Fruit fly (Drosophila melanogaster) whole organism, embryonic: ENCODE measurements around the gene CG6465.

Experiments used
- Blimp-1 ChIP-seq: fragments of 200-800 bp; sonication (Bioruptor generic); optimal IDR thresholded peaks from 3 replicates; lab custom pipeline; 2018; ENCODE audit warnings: missing biosample characterization, missing genetic modification characterization, mild to moderate bottlenecking, moderate library complexity, missing genetic modification reagents
- CG10565 ChIP-seq: fragments of 200-800 bp; sonication (Bioruptor generic); optimal IDR thresholded peaks from 3 replicates; lab custom pipeline; 2016; ENCODE audit warnings: missing biosample characterization, mild to moderate bottlenecking, missing genetic modification characterization
- CG11696 ChIP-seq: fragments of 200-800 bp; sonication (Bioruptor generic); IDR thresholded peaks from 2 replicates; pipeline ENCODE4 v1.3.6; 2022; ENCODE audit warnings: missing biosample characterization, missing genetic modification characterization
- CG14050 ChIP-seq: fragments of 200-800 bp; sonication (Bioruptor generic); IDR thresholded peaks from 3 replicates; pipeline ENCODE4 v1.3.6; 2022; ENCODE audit warnings: missing biosample characterization, missing genetic modification characterization
- CG1529 ChIP-seq: fragments of 200-800 bp; sonication (Bioruptor generic); optimal IDR thresholded peaks from 3 replicates; lab custom pipeline; 2018; ENCODE audit warnings: missing biosample characterization, missing genetic modification characterization
- CG15514 ChIP-seq: fragments of 200-800 bp; sonication (Bioruptor generic); optimal IDR thresholded peaks from 3 replicates; lab custom pipeline; 2017; ENCODE audit warnings: missing biosample characterization, missing genetic modification characterization, mild to moderate bottlenecking, moderate library complexity, missing genetic modification reagents
- CG17829 ChIP-seq: fragments of 200-800 bp; optimal IDR thresholded peaks from 2 replicates; lab custom pipeline; 2019; ENCODE audit warnings: missing biosample characterization, mild to moderate bottlenecking, missing genetic modification characterization, moderate library complexity
- CG1792 ChIP-seq: fragments of 200-800 bp; sonication (Bioruptor generic); optimal IDR thresholded peaks from 2 replicates; lab custom pipeline; 2016; ENCODE audit warnings: missing biosample characterization, missing genetic modification characterization
- CG2678 ChIP-seq: fragments of 200-800 bp; sonication (Bioruptor generic); optimal IDR thresholded peaks from 3 replicates; lab custom pipeline; 2019; ENCODE audit warnings: missing biosample characterization, mild to moderate bottlenecking, missing genetic modification characterization, moderate library complexity
- CG31441 ChIP-seq: fragments of 200-800 bp; sonication (Bioruptor generic); IDR thresholded peaks from 2 replicates; pipeline ENCODE4 v1.3.6; 2022; ENCODE audit warnings: missing biosample characterization, missing genetic modification characterization
- CG34422 ChIP-seq: fragments of 200-800 bp; sonication (Bioruptor generic); IDR thresholded peaks from 3 replicates; pipeline ENCODE4 v1.3.6; 2022; ENCODE audit warnings: missing biosample characterization, missing genetic modification characterization
- CG43689 ChIP-seq: fragments of 200-800 bp; sonication (Bioruptor generic); IDR thresholded peaks from 2 replicates; pipeline ENCODE4 v1.3.6; 2022; ENCODE audit warnings: missing biosample characterization, missing genetic modification characterization
- CG4820 ChIP-seq: fragments of 200-800 bp; sonication (Bioruptor generic); optimal IDR thresholded peaks from 3 replicates; lab custom pipeline; 2016; ENCODE audit warnings: missing biosample characterization, missing genetic modification characterization
- CG6683 ChIP-seq: fragments of 200-800 bp; sonication (Bioruptor generic); optimal IDR thresholded peaks from 2 replicates; lab custom pipeline; 2017; ENCODE audit warnings: missing biosample characterization, mild to moderate bottlenecking, missing genetic modification characterization, missing genetic modification reagents
- CG7963 ChIP-seq: fragments of 200-800 bp; sonication (Bioruptor generic); IDR thresholded peaks from 3 replicates; pipeline ENCODE4 v1.3.6; 2022; ENCODE audit warnings: missing biosample characterization, missing genetic modification characterization; ENCODE audit not compliant: partially characterized antibody
- CG8281 ChIP-seq: fragments of 200-800 bp; sonication (Bioruptor generic); optimal IDR thresholded peaks from 2 replicates; lab custom pipeline; 2018; ENCODE audit warnings: missing biosample characterization, mild to moderate bottlenecking, missing genetic modification characterization, moderate library complexity
- CrebB ChIP-seq: fragments of 200-800 bp; sonication (Bioruptor generic); optimal IDR thresholded peaks from 3 replicates; lab custom pipeline; 2018; ENCODE audit warnings: missing biosample characterization, mild to moderate bottlenecking, missing genetic modification characterization
- Dad ChIP-seq: fragments of 200-800 bp; sonication (Bioruptor generic); optimal IDR thresholded peaks from 3 replicates; lab custom pipeline; 2016; ENCODE audit warnings: missing biosample characterization, missing genetic modification characterization
- Dll ChIP-seq: fragments of 200-800 bp; sonication (Bioruptor generic); IDR thresholded peaks from 4 replicates; pipeline ENCODE4 v1.3.6; 2022; ENCODE audit warnings: missing biosample characterization, missing genetic modification characterization; ENCODE audit not compliant: partially characterized antibody
- Dref ChIP-seq: fragments of 200-800 bp; sonication (Bioruptor generic); IDR thresholded peaks from 2 replicates; pipeline ENCODE4 v1.3.6; 2022; ENCODE audit warnings: missing biosample characterization, missing genetic modification characterization
- Eip74EF ChIP-seq, 2 experiments: fragments of 200-800 bp in 1 of 2; fragments of >200 bp in 1 of 2; sonication (Bioruptor generic) in 1 of 2; optimal IDR thresholded peaks; 2 replicates each; lab custom pipeline; 2017 to 2019; ENCODE audit warnings: missing biosample characterization in 2 of 2, missing genetic modification characterization in 2 of 2, mild to moderate bottlenecking in 1 of 2, moderate library complexity in 1 of 2
- Fer3 ChIP-seq: fragments of 200-800 bp; sonication (Bioruptor generic); optimal IDR thresholded peaks from 2 replicates; lab custom pipeline; 2018; ENCODE audit warnings: missing biosample characterization, mild to moderate bottlenecking, missing genetic modification characterization, moderate library complexity
- Gsc ChIP-seq: fragments of 200-800 bp; sonication (Bioruptor generic); IDR thresholded peaks from 2 replicates; pipeline ENCODE4 v1.3.6; 2022; ENCODE audit warnings: missing biosample characterization, missing genetic modification characterization
- HHEX ChIP-seq: fragments of 200-800 bp; sonication (Bioruptor generic); optimal IDR thresholded peaks from 3 replicates; lab custom pipeline; 2017; ENCODE audit warnings: missing biosample characterization, mild to moderate bottlenecking, missing genetic modification characterization, missing genetic modification reagents
- Hmr ChIP-seq: fragments of 200-800 bp; sonication (Bioruptor generic); optimal IDR thresholded peaks from 3 replicates; lab custom pipeline; 2017; ENCODE audit warnings: mild to moderate bottlenecking, missing biosample characterization, missing genetic modification reagents, missing genetic modification characterization
- Hr39 ChIP-seq: fragments of >200 bp; optimal IDR thresholded peaks from 2 replicates; lab custom pipeline; 2017
- Kr ChIP-seq: fragments of 200-800 bp; sonication (Bioruptor generic); optimal IDR thresholded peaks from 2 replicates; lab custom pipeline; 2017; ENCODE audit warnings: missing biosample characterization, mild to moderate bottlenecking, missing genetic modification characterization
- Rx ChIP-seq: fragments of 200-800 bp; sonication (Bioruptor generic); IDR thresholded peaks from 2 replicates; pipeline ENCODE4 v1.3.6; 2022; ENCODE audit warnings: missing biosample characterization, missing genetic modification characterization
- Scr ChIP-seq: fragments of 200-800 bp; sonication (Bioruptor generic); IDR thresholded peaks from 2 replicates; pipeline ENCODE4 v1.3.6; 2022; ENCODE audit warnings: missing biosample characterization, missing genetic modification characterization; ENCODE audit not compliant: partially characterized antibody
- amos ChIP-seq: fragments of 200-800 bp; sonication (Bioruptor generic); IDR thresholded peaks from 2 replicates; pipeline ENCODE4 v1.3.6; 2022; ENCODE audit warnings: missing biosample characterization, missing genetic modification characterization; ENCODE audit not compliant: partially characterized antibody
- az2 ChIP-seq: fragments of 200-800 bp; sonication (Bioruptor generic); optimal IDR thresholded peaks from 3 replicates; lab custom pipeline; 2016; ENCODE audit warnings: missing biosample characterization, missing genetic modification characterization
- chif ChIP-seq, 2 experiments: fragments of 200-800 bp; sonication (Bioruptor generic); optimal IDR thresholded peaks; 3 replicates each; lab custom pipeline; 2016; ENCODE audit warnings: missing biosample characterization in 2 of 2, missing genetic modification characterization in 2 of 2
- dan ChIP-seq: fragments of 200-800 bp; sonication (Bioruptor generic); IDR thresholded peaks from 2 replicates; pipeline ENCODE4 v1.3.6; 2022; ENCODE audit warnings: missing biosample characterization, missing genetic modification characterization
- disco-r ChIP-seq: fragments of 200-800 bp; sonication (Bioruptor generic); optimal IDR thresholded peaks from 2 replicates; lab custom pipeline; 2016; ENCODE audit warnings: missing biosample characterization, missing genetic modification characterization
- eyg ChIP-seq: fragments of 200-800 bp; sonication (Bioruptor generic); optimal IDR thresholded peaks from 3 replicates; lab custom pipeline; 2016; ENCODE audit warnings: missing biosample characterization, missing genetic modification characterization
- fd96Cb ChIP-seq: fragments of 200-800 bp; sonication (Bioruptor generic); optimal IDR thresholded peaks from 2 replicates; lab custom pipeline; 2018; ENCODE audit warnings: missing biosample characterization, mild to moderate bottlenecking, missing genetic modification characterization, moderate library complexity
- gcm2 ChIP-seq: fragments of 200-800 bp; sonication (Bioruptor generic); optimal IDR thresholded peaks from 2 replicates; lab custom pipeline; 2016; ENCODE audit warnings: missing biosample characterization, missing genetic modification characterization
- ind ChIP-seq: fragments of 200-800 bp; sonication (Bioruptor generic); optimal IDR thresholded peaks from 3 replicates; lab custom pipeline; 2016; ENCODE audit warnings: missing biosample characterization, missing genetic modification characterization
- jing ChIP-seq: fragments of 200-800 bp; sonication (Bioruptor generic); optimal IDR thresholded peaks from 2 replicates; lab custom pipeline; 2018; ENCODE audit warnings: missing biosample characterization, mild to moderate bottlenecking, missing genetic modification characterization
- kni ChIP-seq: fragments of 200-800 bp; sonication (Bioruptor generic); optimal IDR thresholded peaks from 3 replicates; lab custom pipeline; 2017; ENCODE audit warnings: mild to moderate bottlenecking, missing biosample characterization, missing genetic modification reagents, missing genetic modification characterization
- knrl ChIP-seq: fragments of 200-800 bp; sonication (Bioruptor generic); IDR thresholded peaks from 3 replicates; pipeline ENCODE4 v1.3.6; 2022; ENCODE audit warnings: missing biosample characterization, missing genetic modification characterization; ENCODE audit not compliant: partially characterized antibody
- mld ChIP-seq: fragments of 200-800 bp; sonication (Bioruptor generic); IDR thresholded peaks from 3 replicates; pipeline ENCODE4 v1.3.6; 2022; ENCODE audit warnings: missing biosample characterization, missing genetic modification characterization; ENCODE audit not compliant: partially characterized antibody
- pnt ChIP-seq: fragments of 200-800 bp; sonication (Bioruptor generic); optimal IDR thresholded peaks from 3 replicates; lab custom pipeline; 2016; ENCODE audit warnings: missing biosample characterization, missing genetic modification characterization
- pros ChIP-seq: fragments of 200-800 bp; sonication (Bioruptor generic); optimal IDR thresholded peaks from 3 replicates; lab custom pipeline; 2019; ENCODE audit warnings: missing biosample characterization, mild to moderate bottlenecking, missing genetic modification characterization, moderate library complexity
- salm ChIP-seq: fragments of 200-800 bp; sonication (Bioruptor generic); optimal IDR thresholded peaks from 2 replicates; lab custom pipeline; 2018; ENCODE audit warnings: missing biosample characterization, mild to moderate bottlenecking, missing genetic modification characterization
- trem ChIP-seq: fragments of 200-800 bp; optimal IDR thresholded peaks from 3 replicates; lab custom pipeline; 2019; ENCODE audit warnings: missing biosample characterization, mild to moderate bottlenecking, missing genetic modification characterization, moderate library complexity
- unpg ChIP-seq: fragments of 200-800 bp; sonication (Bioruptor generic); optimal IDR thresholded peaks from 3 replicates; lab custom pipeline; 2018; ENCODE audit warnings: missing biosample characterization, mild to moderate bottlenecking, missing genetic modification characterization, moderate library complexity

CG6465 gene

DNA sequence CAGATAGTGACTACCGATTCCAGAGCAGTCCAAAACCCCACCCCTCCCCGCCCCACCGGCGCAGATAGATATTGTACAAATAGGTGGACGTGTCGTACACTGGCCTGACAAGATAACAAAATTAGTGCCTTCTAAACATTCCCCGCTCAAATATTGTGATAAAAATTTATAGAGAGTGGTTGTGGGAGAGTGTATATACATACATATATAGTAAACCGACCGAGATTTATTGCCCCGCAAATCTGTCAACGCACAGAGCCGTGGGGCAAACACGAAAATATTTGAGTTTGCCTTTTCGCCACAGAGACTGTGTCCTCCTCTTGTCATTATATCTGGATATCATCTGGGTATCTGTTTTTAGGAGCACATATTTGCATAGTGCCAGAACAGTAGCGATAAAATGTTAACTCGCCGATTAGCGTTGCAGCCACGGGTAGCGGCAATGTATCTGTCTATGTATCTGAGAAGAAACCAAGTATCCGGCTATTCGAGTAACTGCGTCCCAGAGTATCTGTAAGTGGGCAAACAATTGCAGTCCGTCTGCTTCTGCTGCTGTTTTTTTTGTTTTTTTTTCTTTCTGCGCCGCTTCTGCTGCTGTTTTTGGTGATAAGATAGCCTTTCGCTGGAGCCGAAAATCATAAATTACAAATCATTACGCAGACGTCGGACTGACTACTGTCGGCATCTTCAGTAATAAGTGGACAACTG, 33.8 kb downstream of the CG6465 start (continued):
- peak; percentile 27 for TF ChIP-seq disco-r (GFP tag; lab: Kevin White, UChicago)
- peak; percentile 42 for TF ChIP-seq CrebB (tag; lab: Kevin White, UChicago)
- peak in 1 of 2 experiments; percentile 48 for TF ChIP-seq Eip74EF (GFP tag; optimal IDR thresholded peaks at IDR 0.05; lab: Kevin White, UChicago)
- peak; percentile 23 for TF ChIP-seq Fer3 (tag; lab: Kevin White, UChicago)
- peak; percentile 43 for TF ChIP-seq Blimp-1
- peak; percentile 53 for TF ChIP-seq CG17829 (tag; lab: Kevin White, UChicago)
- no peak for TF ChIP-seq Hr39 (lab: Kevin White, UChicago)
- peak; percentile 19 for TF ChIP-seq CG8281 (tag; lab: Kevin White, UChicago)
- peak in 1 of 2 experiments; percentile 6 for TF ChIP-seq chif (GFP tag; optimal IDR thresholded peaks at IDR 0.05; lab: Kevin White, UChicago)
- TF ChIP-seq Kr = peak; percentile 87
- TF ChIP-seq dan (GFP tag; lab: Robert Waterston, UW) = no peak

DNA sequence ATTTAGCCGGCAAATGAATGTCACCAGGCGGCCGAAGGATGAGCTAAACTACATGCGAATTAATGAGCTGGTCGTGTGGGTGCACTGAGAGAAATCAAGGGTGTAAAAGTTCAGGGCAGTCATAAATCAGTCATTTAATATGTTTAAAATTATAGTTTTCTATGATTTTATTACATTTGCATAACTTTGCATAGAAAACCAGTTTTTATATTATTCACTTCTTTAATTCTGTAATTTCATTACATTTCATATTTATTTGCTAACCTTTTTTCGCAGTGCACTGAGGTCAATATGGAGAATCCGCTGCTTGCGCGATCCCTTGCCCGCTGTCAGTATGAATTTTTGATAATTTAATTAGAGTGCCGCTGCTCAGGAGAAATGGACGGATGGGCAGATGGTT, 35.8 kb downstream of the CG6465 start:
- no peak for TF ChIP-seq CG14050 (GFP tag; lab: Robert Waterston, UW)
- no peak for TF ChIP-seq Eip74EF (GFP tag; optimal IDR thresholded peaks at IDR 0.05; lab: Kevin White, UChicago)
- TF ChIP-seq kni (GFP tag; lab: Kevin White, UChicago) = no peak
- peak; percentile 30 for TF ChIP-seq ind (GFP tag; lab: Kevin White, UChicago)
- TF ChIP-seq mld (GFP tag; lab: Robert Waterston, UW) = no peak
- peak; percentile 55 for TF ChIP-seq CG2678 (tag; lab: Kevin White, UChicago)
- TF ChIP-seq knrl = no peak
- TF ChIP-seq Hmr (GFP tag; lab: Kevin White, UChicago) = peak; percentile 17
- TF ChIP-seq Gsc (GFP tag; lab: Robert Waterston, UW) = no peak
- no peak for TF ChIP-seq Dad (GFP tag; lab: Kevin White, UChicago)
- peak; percentile 66 for TF ChIP-seq CG31441 (GFP tag; lab: Robert Waterston, UW)
- no peak for TF ChIP-seq HHEX
- TF ChIP-seq CG43689 (GFP tag; lab: Robert Waterston, UW) = no peak
- peak; percentile 52 for TF ChIP-seq unpg
- peak; percentile 5 for TF ChIP-seq CG1529 (GFP tag; lab: Kevin White, UChicago)
- TF ChIP-seq CG4820 (GFP tag; lab: Kevin White, UChicago) = peak; percentile 52
- TF ChIP-seq Dref (GFP tag; lab: Robert Waterston, UW) = no peak
- TF ChIP-seq pros = no peak
- TF ChIP-seq pnt (GFP tag; lab: Kevin White, UChicago) = peak; percentile 11
- no peak for TF ChIP-seq gcm2
- TF ChIP-seq CG10565 (GFP tag; lab: Kevin White, UChicago) = no peak
- TF ChIP-seq jing (GFP tag; lab: Kevin White, UChicago) = peak; percentile 4
- TF ChIP-seq Scr (GFP tag; lab: Robert Waterston, UW) = no peak
- TF ChIP-seq amos = no peak
- TF ChIP-seq az2 (GFP tag; lab: Kevin White, UChicago) = peak; percentile 50
- TF ChIP-seq CG1792 = no peak
- TF ChIP-seq Rx (GFP tag; lab: Robert Waterston, UW) = no peak
- TF ChIP-seq CrebB (tag; lab: Kevin White, UChicago) = no peak
- peak; percentile 56 for TF ChIP-seq trem
- TF ChIP-seq CG15514 (GFP tag; lab: Kevin White, UChicago) = no peak
- no peak for TF ChIP-seq CG34422 (GFP tag; lab: Robert Waterston, UW)
- TF ChIP-seq CG11696 (GFP tag; lab: Robert Waterston, UW) = 0 out of 2 replicates have a peak, but pooled peaks have one; percentile 25
- TF ChIP-seq CG6683 = no peak
- TF ChIP-seq salm (tag; lab: Kevin White, UChicago) = no peak
- peak; percentile 40 for TF ChIP-seq fd96Cb (tag; lab: Kevin White, UChicago)
- no peak for TF ChIP-seq Dll
- TF ChIP-seq eyg = no peak
- TF ChIP-seq CG7963 (GFP tag; lab: Robert Waterston, UW) = no peak
